Fruit fly (Drosophila melanogaster) Kc167 (cell line): Measurements from ENCODE around the gene DEF8.

Source experiments
- Myc ChIP-seq: fragments of >200 bp; optimal IDR thresholded peaks from 2 replicates; lab custom pipeline; 2017; ENCODE audit warnings: missing external identifiers
- Sin3A ChIP-seq: fragments of >200 bp; optimal IDR thresholded peaks from 2 replicates; lab custom pipeline; 2018; ENCODE audit warnings: missing external identifiers
- insv ChIP-seq: fragments of >200 bp; optimal IDR thresholded peaks from 3 replicates; lab custom pipeline; 2018; ENCODE audit warnings: missing external identifiers
- psq ChIP-seq: fragments of >200 bp; optimal IDR thresholded peaks from 2 replicates; lab custom pipeline; 2017; ENCODE audit warnings: missing external identifiers

DNA sequence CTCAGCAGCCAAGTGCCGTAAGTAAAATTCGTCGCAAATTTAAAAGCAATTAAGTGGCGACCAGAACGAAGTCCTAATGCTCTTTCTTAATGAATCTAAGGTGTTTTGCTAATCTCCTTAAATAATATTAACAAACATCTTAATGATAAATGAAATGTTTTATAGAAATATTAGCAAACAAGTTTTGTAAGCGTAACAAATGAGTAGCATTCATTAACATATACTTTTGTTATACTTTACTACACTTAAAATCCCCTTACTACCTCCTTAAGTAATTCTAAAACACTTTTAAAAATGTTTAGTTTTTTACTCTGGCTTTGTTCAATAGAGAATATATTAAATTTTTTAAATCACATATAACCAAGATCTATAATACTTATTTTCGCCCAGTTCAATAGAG is 36.0 kb upstream of the DEF8 start:
- TF ChIP-seq insv (lab: Kevin White, UChicago) (no peak), Sin3A (lab: Kevin White, UChicago) (no peak), psq (lab: Kevin White, UChicago) (no peak), Myc (no peak)
